Worm (Caenorhabditis elegans): Measurements from ENCODE around the gene T21C9.13.

ce11 chrV:10630497-10630896 lies 33.4 kb downstream of the T21C9.13 start:
- TF ChIP-seq elt-4 (tag; optimal IDR thresholded peaks at IDR 0.05) (no peak), ama-1 (optimal IDR thresholded peaks at IDR 0.05) (no peak), tbx-2 (tag; optimal IDR thresholded peaks at IDR 0.05) (no peak), K02D7.2 (tag; optimal IDR thresholded peaks at IDR 0.05) (no peak), lin-11 (tag; optimal IDR thresholded peaks at IDR 0.05) (no peak), hlh-6 (tag; optimal IDR thresholded peaks at IDR 0.05) (no peak), pqm-1 (tag; optimal IDR thresholded peaks at IDR 0.05) (no peak), ref-2 (tag; optimal IDR thresholded peaks at IDR 0.05) (no peak), ceh-48 (tag; optimal IDR thresholded peaks at IDR 0.05) (no peak), ceh-19 (GFP tag; optimal IDR thresholded peaks at IDR 0.05) (no peak), sox-4 (tag; optimal IDR thresholded peaks at IDR 0.05) (no peak), unc-55 (GFP tag; optimal IDR thresholded peaks at IDR 0.05) (no peak)
